Fruit fly (Drosophila melanogaster) S2 (cell line): ENCODE results near the gene kmg.

Source experiments
- CG8478 ChIP-seq: fragments of >200 bp; optimal IDR thresholded peaks from 2 replicates; lab custom pipeline; 2018
- CTCF ChIP-seq, 2 experiments: fragments of >200 bp; optimal IDR thresholded peaks; 2 replicates each; lab custom pipeline; 2018

- TF ChIP-seq CTCF (optimal IDR thresholded peaks at IDR 0.05; lab: Kevin White, UChicago) = no peak
- no peak for TF ChIP-seq CG8478 (lab: Kevin White, UChicago)
Observed at dm6 chr2L:13113580-13113979, 46.7 kb upstream of the kmg start.
